Fruit fly (Drosophila melanogaster): ENCODE data around the gene CG5953.

The CG5953 gene

DNA sequence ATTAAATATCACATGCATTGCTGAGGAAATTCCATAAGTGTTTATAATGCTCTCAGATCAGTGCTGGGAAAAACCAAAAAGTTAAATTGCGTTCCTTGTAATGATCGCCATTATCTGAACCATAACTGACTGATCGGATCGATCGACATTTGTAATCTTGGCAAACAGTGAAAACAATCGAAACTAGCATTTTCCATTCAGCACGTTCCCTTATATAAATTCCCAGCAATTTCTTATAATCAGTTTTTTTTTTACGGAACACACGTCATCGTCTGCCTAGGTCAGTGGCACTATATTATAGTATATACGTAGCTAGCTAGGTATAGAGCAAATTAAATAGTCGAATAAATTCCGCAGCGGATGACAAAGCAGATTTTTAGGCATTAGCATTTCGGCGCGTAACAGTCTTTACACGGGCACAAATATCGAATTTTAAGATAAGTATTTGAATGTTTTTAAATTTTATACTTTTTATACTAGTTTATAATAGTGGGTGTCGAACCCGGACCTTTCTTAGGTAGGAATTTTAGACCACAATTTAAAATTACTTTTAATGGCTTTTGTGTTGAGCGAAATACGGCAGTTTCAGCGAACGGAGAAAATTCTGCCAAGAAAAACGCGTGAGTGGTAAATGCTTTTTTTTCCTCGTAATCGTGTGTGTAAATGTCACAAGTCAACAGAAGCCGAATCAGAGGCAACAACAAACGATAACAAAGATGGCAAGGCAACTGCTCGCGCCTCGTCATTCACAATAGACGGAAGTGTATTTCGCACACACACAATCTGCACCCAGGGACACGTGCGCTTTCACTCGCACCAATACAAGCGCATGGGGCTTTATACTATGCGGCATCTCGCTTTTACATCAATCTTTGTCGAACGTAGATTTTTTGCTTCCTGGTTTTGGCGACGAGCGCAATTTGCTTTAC is 2.9 kb downstream of the CG5953 start:
- TF ChIP-seq h (optimal IDR thresholded peaks at IDR 0.05): no peak
- no peak for TF ChIP-seq psq (optimal IDR thresholded peaks at IDR 0.05)
- TF ChIP-seq Sin3A (optimal IDR thresholded peaks at IDR 0.05): no peak
- no peak for TF ChIP-seq insv (optimal IDR thresholded peaks at IDR 0.05)
- TF ChIP-seq Myc (optimal IDR thresholded peaks at IDR 0.05): no peak
- no peak for TF ChIP-seq ttk (optimal IDR thresholded peaks at IDR 0.05)

DNA sequence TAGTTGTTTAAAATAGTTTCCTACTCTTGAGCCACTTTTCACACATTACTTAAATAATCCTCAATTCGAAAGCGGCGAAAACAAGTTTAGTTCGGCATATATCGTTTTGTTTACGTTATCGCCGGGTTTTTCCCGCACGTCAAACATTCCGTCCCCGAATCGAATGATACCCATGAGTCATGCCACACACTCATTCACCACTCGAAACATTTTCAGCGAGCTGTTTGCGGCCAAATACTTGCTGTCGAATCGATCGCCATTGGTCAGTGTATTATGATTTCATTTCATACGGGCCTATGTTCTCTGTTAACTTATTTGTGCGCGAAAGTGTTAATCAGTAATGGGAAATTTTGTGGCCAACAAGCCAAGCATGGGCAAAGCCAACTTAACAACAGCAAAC is 4.2 kb downstream of the CG5953 start:
- TF ChIP-seq Myc (optimal IDR thresholded peaks at IDR 0.05) (no peak), ttk (optimal IDR thresholded peaks at IDR 0.05) (no peak), psq (optimal IDR thresholded peaks at IDR 0.05) (no peak)

dm6 chr2L:16526578-16526977 is 6.1 kb downstream of the CG5953 start:
- TF ChIP-seq psq (optimal IDR thresholded peaks at IDR 0.05): no peak

DNA sequence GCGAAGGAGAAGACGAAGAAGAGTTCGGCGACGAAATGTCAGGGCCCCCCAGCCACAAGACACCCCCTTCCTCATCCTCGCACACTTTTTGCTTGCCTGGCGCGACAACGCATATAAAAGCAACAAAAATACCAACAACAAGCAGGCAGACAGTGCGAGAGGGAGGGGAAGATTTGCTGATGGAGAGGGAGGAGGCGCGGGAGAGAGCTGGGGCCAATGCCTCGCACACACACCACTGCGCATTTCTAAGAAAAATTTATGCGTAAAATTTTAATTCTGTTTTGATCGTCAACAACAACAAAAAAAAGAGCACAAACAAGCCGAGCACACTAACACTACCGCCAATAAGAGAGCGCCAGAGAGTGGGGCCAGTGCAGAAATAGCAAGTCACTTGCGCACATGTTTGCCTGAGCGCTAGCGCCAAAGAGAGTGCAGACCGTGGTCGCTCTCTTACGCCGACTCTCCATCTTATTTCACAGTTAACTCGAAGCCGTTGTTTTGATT is 6.6 kb downstream of the CG5953 start:
- TF ChIP-seq insv (optimal IDR thresholded peaks at IDR 0.05): peak; percentile 83
- TF ChIP-seq psq (optimal IDR thresholded peaks at IDR 0.05): no peak

- TF ChIP-seq h (optimal IDR thresholded peaks at IDR 0.05) (no peak), ttk (optimal IDR thresholded peaks at IDR 0.05) (no peak), psq (optimal IDR thresholded peaks at IDR 0.05) (no peak), insv (optimal IDR thresholded peaks at IDR 0.05) (no peak), Sin3A (optimal IDR thresholded peaks at IDR 0.05) (no peak), Myc (optimal IDR thresholded peaks at IDR 0.05) (no peak)
Measured at dm6 chr2L:16525114-16525513, 7.6 kb downstream of the CG5953 start.

DNA sequence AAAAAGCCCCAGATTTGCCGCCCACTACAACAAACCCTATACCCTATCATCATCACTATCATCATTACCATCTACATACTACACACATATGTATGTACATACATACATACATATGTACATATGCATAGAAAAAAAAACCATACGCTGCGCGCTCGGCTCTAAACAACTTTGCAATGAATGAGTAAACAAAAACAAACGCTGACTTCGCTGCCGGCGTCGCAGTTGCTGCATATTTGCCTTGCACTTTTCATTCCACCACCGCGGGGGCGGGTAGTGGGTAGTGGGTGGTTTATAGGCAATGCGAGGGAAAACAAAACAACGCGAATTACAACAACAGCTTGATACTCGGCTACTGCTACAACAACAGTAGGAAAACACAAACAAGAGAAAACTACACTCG is 9.6 kb downstream of the CG5953 start:
- TF ChIP-seq Sin3A (optimal IDR thresholded peaks at IDR 0.05) (no peak), ttk (optimal IDR thresholded peaks at IDR 0.05) (no peak), insv (optimal IDR thresholded peaks at IDR 0.05) (no peak), h (optimal IDR thresholded peaks at IDR 0.05) (no peak), Myc (optimal IDR thresholded peaks at IDR 0.05) (no peak), psq (optimal IDR thresholded peaks at IDR 0.05) (no peak)

- TF ChIP-seq psq (optimal IDR thresholded peaks at IDR 0.05): no peak
- no peak for TF ChIP-seq Sin3A (optimal IDR thresholded peaks at IDR 0.05)
- no peak for TF ChIP-seq h (optimal IDR thresholded peaks at IDR 0.05)
- TF ChIP-seq insv (optimal IDR thresholded peaks at IDR 0.05): no peak
- TF ChIP-seq Myc (optimal IDR thresholded peaks at IDR 0.05): no peak
- TF ChIP-seq ttk (optimal IDR thresholded peaks at IDR 0.05): no peak
Measured at dm6 chr2L:16522286-16522646, 10.4 kb downstream of the CG5953 start.

- TF ChIP-seq insv (optimal IDR thresholded peaks at IDR 0.05) (no peak), psq (optimal IDR thresholded peaks at IDR 0.05) (no peak), Myc (optimal IDR thresholded peaks at IDR 0.05) (no peak), ttk (optimal IDR thresholded peaks at IDR 0.05) (no peak), Sin3A (optimal IDR thresholded peaks at IDR 0.05) (no peak), h (optimal IDR thresholded peaks at IDR 0.05) (no peak)
Measured at dm6 chr2L:16521345-16522285, 11.1 kb downstream of the CG5953 start.

DNA sequence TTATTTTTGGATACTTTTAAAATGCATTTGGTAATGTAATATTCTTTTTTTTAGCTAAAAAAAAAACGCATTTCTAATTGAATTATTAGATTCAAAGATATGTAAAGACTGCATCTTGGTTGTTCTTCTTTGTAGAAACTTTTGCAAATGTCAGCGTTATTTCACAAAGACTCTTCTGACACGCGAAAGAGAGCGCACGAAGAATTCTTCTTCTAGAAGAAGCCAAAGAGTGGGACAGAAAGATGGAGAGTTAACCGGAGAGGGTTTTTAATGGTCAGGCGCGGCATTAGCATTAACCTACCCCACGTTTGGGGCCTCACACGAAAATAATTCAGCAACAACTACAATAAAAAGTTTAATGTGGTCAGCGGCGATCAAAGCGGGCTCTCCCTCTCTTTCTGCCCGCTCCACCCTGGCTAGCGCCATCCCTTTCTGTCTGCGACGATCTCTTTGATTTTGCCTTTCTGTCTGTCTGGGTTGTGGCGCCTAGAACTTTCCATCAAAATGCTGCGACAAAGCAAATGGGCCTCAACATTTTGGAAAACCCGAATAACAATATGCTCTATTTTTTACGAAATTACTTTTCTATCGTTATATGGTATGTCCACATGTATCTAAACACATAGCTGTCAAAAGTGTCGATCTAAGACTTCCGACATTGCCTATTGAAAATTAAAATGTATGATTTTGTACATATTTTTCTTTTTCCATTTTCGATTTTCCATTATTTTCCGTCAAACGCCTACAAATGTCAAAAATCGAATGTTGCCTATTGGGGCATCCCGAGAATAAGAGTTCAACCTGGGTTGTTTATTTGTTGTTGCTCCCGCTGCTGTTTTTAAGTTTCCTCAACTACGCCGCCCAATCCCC is 12.0 kb downstream of the CG5953 start:
- TF ChIP-seq psq (optimal IDR thresholded peaks at IDR 0.05): no peak
- TF ChIP-seq h (optimal IDR thresholded peaks at IDR 0.05): no peak
- no peak for TF ChIP-seq Myc (optimal IDR thresholded peaks at IDR 0.05)
- no peak for TF ChIP-seq Sin3A (optimal IDR thresholded peaks at IDR 0.05)
- TF ChIP-seq insv (optimal IDR thresholded peaks at IDR 0.05): no peak
- TF ChIP-seq ttk (optimal IDR thresholded peaks at IDR 0.05): no peak

dm6 chr2L:16519582-16520474 is 12.8 kb downstream of the CG5953 start:
- TF ChIP-seq ttk (optimal IDR thresholded peaks at IDR 0.05): no peak
- no peak for TF ChIP-seq h (optimal IDR thresholded peaks at IDR 0.05)
- no peak for TF ChIP-seq Myc (optimal IDR thresholded peaks at IDR 0.05)
- TF ChIP-seq Sin3A (optimal IDR thresholded peaks at IDR 0.05): no peak
- no peak for TF ChIP-seq insv (optimal IDR thresholded peaks at IDR 0.05)

- TF ChIP-seq psq (optimal IDR thresholded peaks at IDR 0.05) (no peak), insv (optimal IDR thresholded peaks at IDR 0.05) (no peak), Myc (optimal IDR thresholded peaks at IDR 0.05) (no peak), ttk (optimal IDR thresholded peaks at IDR 0.05) (no peak), h (optimal IDR thresholded peaks at IDR 0.05) (no peak), Sin3A (optimal IDR thresholded peaks at IDR 0.05) (no peak)
Measured at dm6 chr2L:16511277-16511678, 21.4 kb downstream of the CG5953 start.

All from Kc167 (cell line).